Worm (Caenorhabditis elegans): ENCODE results near the gene dpy-20.

ce11 chrIV:11735025-11735424 lies 34.4 kb upstream of the dpy-20 start, which contains the start of gene K01A6.6:
- no peak for TF ChIP-seq elt-1 (tag; optimal IDR thresholded peaks at IDR 0.05)
- TF ChIP-seq tbx-2 (tag; optimal IDR thresholded peaks at IDR 0.05) = no peak
- TF ChIP-seq ztf-4 (tag; optimal IDR thresholded peaks at IDR 0.05) = no peak
- no peak for TF ChIP-seq ama-1 (optimal IDR thresholded peaks at IDR 0.05)
- no peak for TF ChIP-seq mdl-1 (tag; optimal IDR thresholded peaks at IDR 0.05)
- no peak for TF ChIP-seq mml-1 (tag; optimal IDR thresholded peaks at IDR 0.05)
- TF ChIP-seq nhr-12 (tag; optimal IDR thresholded peaks at IDR 0.05) = no peak
- TF ChIP-seq nfya-1 (tag; optimal IDR thresholded peaks at IDR 0.05; ENCODE audit: insufficient read depth) = no peak
- no peak for TF ChIP-seq pha-4 (tag; optimal IDR thresholded peaks at IDR 0.05)
- TF ChIP-seq R02D3.7 (tag; optimal IDR thresholded peaks at IDR 0.05) = no peak
- TF ChIP-seq nhr-11 (tag; optimal IDR thresholded peaks at IDR 0.05) = no peak

All from whole organism, L3 larva.